Worm (Caenorhabditis elegans) whole organism, late embryonic: Measurements from ENCODE around the gene ZC196.9.

ENCODE experiments used
- ceh-14 ChIP-seq: sonication (generic microtip); optimal IDR thresholded peaks from 2 replicates; lab custom pipeline; 2016; ENCODE audit warnings: missing genotype, missing genetic modification characterization, missing compliant biosample characterization
- ceh-18 ChIP-seq: sonication (generic microtip); optimal IDR thresholded peaks from 2 replicates; lab custom pipeline; 2016; ENCODE audit warnings: missing genetic modification characterization, missing compliant biosample characterization
- ceh-19 ChIP-seq: fragments of 200-800 bp; sonication (Bioruptor generic); optimal IDR thresholded peaks from 2 replicates; lab custom pipeline; 2018; ENCODE audit warnings: mild to moderate bottlenecking, missing genetic modification characterization, missing compliant biosample characterization
- ceh-24 ChIP-seq: sonication (generic microtip); optimal IDR thresholded peaks from 2 replicates; lab custom pipeline; 2016; ENCODE audit warnings: mild to moderate bottlenecking, missing genetic modification characterization, missing compliant biosample characterization
- ceh-48 ChIP-seq: sonication (generic microtip); optimal IDR thresholded peaks from 2 replicates; lab custom pipeline; 2016; ENCODE audit warnings: missing genetic modification characterization, inconsistent platforms, missing compliant biosample characterization
- che-1 ChIP-seq: sonication (generic microtip); optimal IDR thresholded peaks from 2 replicates; lab custom pipeline; 2016; ENCODE audit warnings: mild to moderate bottlenecking, missing genetic modification characterization, missing compliant biosample characterization
- lin-11 ChIP-seq: fragments of 200-800 bp; sonication (Bioruptor generic); optimal IDR thresholded peaks from 2 replicates; lab custom pipeline; 2018; ENCODE audit warnings: mild to moderate bottlenecking, missing genetic modification characterization, missing compliant biosample characterization
- nfya-1 ChIP-seq: sonication (generic microtip); optimal IDR thresholded peaks from 2 replicates; lab custom pipeline; 2017; ENCODE audit warnings: missing genetic modification characterization, mild to moderate bottlenecking, missing compliant biosample characterization, antibody characterized with exemption, moderate library complexity
- odd-2 ChIP-seq: sonication (generic microtip); optimal IDR thresholded peaks from 2 replicates; lab custom pipeline; 2017; ENCODE audit warnings: antibody characterized with exemption, mild to moderate bottlenecking, missing genetic modification characterization, missing compliant biosample characterization
- pag-3 ChIP-seq: sonication (generic microtip); optimal IDR thresholded peaks from 2 replicates; lab custom pipeline; 2016; ENCODE audit warnings: missing compliant biosample characterization, missing genetic modification characterization, borderline replicate concordance
- tbx-2 ChIP-seq: sonication (generic microtip); optimal IDR thresholded peaks from 2 replicates; lab custom pipeline; 2016; ENCODE audit warnings: missing genetic modification characterization, missing compliant biosample characterization
- ttx-3 ChIP-seq: sonication (generic microtip); optimal IDR thresholded peaks from 2 replicates; lab custom pipeline; 2016; ENCODE audit warnings: missing genetic modification reagents, missing genetic modification characterization, missing compliant biosample characterization
- unc-55 ChIP-seq: sonication (generic microtip); optimal IDR thresholded peaks from 2 replicates; lab custom pipeline; 2017; ENCODE audit warnings: missing biosample characterization, missing genetic modification reagents, missing genetic modification characterization

Gene ZC196.9

ce11 chrV:8673498-8673897, 53.5 kb downstream of the ZC196.9 start, which contains the start of gene ZC190.5:
Gene ZC190.5, minus strand, starts transcription at chrV:8673598.
- no peak for TF ChIP-seq tbx-2 (tag; lab: Kevin White, UChicago)
- TF ChIP-seq ceh-19 (GFP tag; lab: Kevin White, UChicago): no peak
- no peak for TF ChIP-seq nfya-1 (tag; lab: Kevin White, UChicago)
- no peak for TF ChIP-seq lin-11 (tag; lab: Kevin White, UChicago)
- no peak for TF ChIP-seq ceh-14 (tag; lab: Kevin White, UChicago)
- no peak for TF ChIP-seq ceh-48 (tag; lab: Kevin White, UChicago)
- TF ChIP-seq ceh-24 (tag; lab: Kevin White, UChicago): no peak
- TF ChIP-seq unc-55: no peak
- no peak for TF ChIP-seq che-1
- no peak for TF ChIP-seq ttx-3 (tag; lab: Kevin White, UChicago)
- TF ChIP-seq odd-2: no peak
- no peak for TF ChIP-seq ceh-18 (tag; lab: Kevin White, UChicago)
- TF ChIP-seq pag-3 (tag; lab: Kevin White, UChicago): no peak
